Worm (Caenorhabditis elegans) whole organism, L4 larva: ENCODE data around the gene F09E5.7.

ENCODE experiments used
- T20F7.1 ChIP-seq: fragments of 200-800 bp; sonication (Bioruptor generic); optimal IDR thresholded peaks from 2 replicates; lab custom pipeline; 2018; ENCODE audit warnings: mild to moderate bottlenecking, missing genetic modification characterization, missing compliant biosample characterization
- Y5F2A.4 ChIP-seq: fragments of 200-800 bp; sonication (Bioruptor generic); optimal IDR thresholded peaks from 2 replicates; lab custom pipeline; 2018; ENCODE audit warnings: mild to moderate bottlenecking, missing genetic modification characterization, missing compliant biosample characterization
- aha-1 ChIP-seq: fragments of 150-350 bp; peaks from one replicate; lab custom pipeline; 2014; ENCODE audit warnings: missing biosample characterization, missing genetic modification characterization
- aly-2 ChIP-seq: sonication (generic microtip); optimal IDR thresholded peaks from 2 replicates; lab custom pipeline; 2018; ENCODE audit warnings: missing biosample characterization, missing genetic modification characterization
- ceh-20 ChIP-seq: fragments of 200-800 bp; sonication (Bioruptor generic); IDR thresholded peaks from 2 replicates; pipeline ENCODE4 v1.3.6; 2022; ENCODE audit warnings: missing genetic modification reagents, missing genetic modification characterization, missing compliant biosample characterization
- ceh-28 ChIP-seq: fragments of 150-350 bp; optimal IDR thresholded peaks from 2 replicates; lab custom pipeline; 2014; ENCODE audit warnings: missing biosample characterization, missing genetic modification reagents, missing genetic modification characterization
- ceh-44 ChIP-seq: fragments of 200-800 bp; sonication (Bioruptor generic); IDR thresholded peaks from 2 replicates; pipeline ENCODE4 v1.3.6; 2022; ENCODE audit warnings: missing genetic modification reagents, missing genetic modification characterization, missing compliant biosample characterization
- cey-2 ChIP-seq: sonication (generic microtip); optimal IDR thresholded peaks from 3 replicates; lab custom pipeline; 2017; ENCODE audit warnings: missing genetic modification characterization, mild to moderate bottlenecking, missing compliant biosample characterization, antibody characterized with exemption, borderline replicate concordance; ENCODE audit not compliant: insufficient read depth
- dmd-9 ChIP-seq: fragments of 200-800 bp; sonication (Bioruptor generic); IDR thresholded peaks from 2 replicates; pipeline ENCODE4 v1.3.6; 2022; ENCODE audit warnings: missing genetic modification reagents, missing genetic modification characterization, missing compliant biosample characterization
- egl-43 ChIP-seq: fragments of 200-800 bp; sonication (Bioruptor generic); IDR thresholded peaks from 2 replicates; pipeline ENCODE4 v1.3.6; 2022; ENCODE audit warnings: missing genetic modification reagents, missing genetic modification characterization, missing compliant biosample characterization
- gei-8 ChIP-seq: fragments of 200-800 bp; sonication (Bioruptor generic); optimal IDR thresholded peaks from 2 replicates; lab custom pipeline; 2018; ENCODE audit warnings: mild to moderate bottlenecking, missing genetic modification characterization, missing compliant biosample characterization
- hif-1 ChIP-seq, 2 experiments: sonication (generic microtip); optimal IDR thresholded peaks; 2 replicates each; lab custom pipeline; 2016 to 2017; ENCODE audit warnings: missing compliant biosample characterization in 2 of 2, missing genetic modification characterization in 2 of 2, missing genetic modification reagents in 2 of 2, missing genotype in 2 of 2, mild to moderate bottlenecking in 1 of 2
- jun-1 ChIP-seq: fragments of 150-350 bp; optimal IDR thresholded peaks from 2 replicates; lab custom pipeline; 2014; ENCODE audit warnings: missing biosample characterization, missing genetic modification reagents, missing genetic modification characterization
- lim-7 ChIP-seq: fragments of 200-800 bp; sonication (Bioruptor generic); IDR thresholded peaks from 2 replicates; pipeline ENCODE4 v1.3.6; 2022; ENCODE audit warnings: missing genetic modification characterization, missing compliant biosample characterization
- lin-29 ChIP-seq: fragments of 200-800 bp; sonication (Bioruptor generic); IDR thresholded peaks from 2 replicates; pipeline ENCODE4 v1.3.6; 2022; ENCODE audit warnings: missing genetic modification reagents, missing genetic modification characterization, missing compliant biosample characterization
- lin-38 ChIP-seq: fragments of 200-800 bp; sonication (Bioruptor generic); IDR thresholded peaks from 2 replicates; pipeline ENCODE4 v1.3.6; 2022; ENCODE audit warnings: missing genetic modification reagents, missing genetic modification characterization, missing compliant biosample characterization
- lir-3 ChIP-seq: sonication (generic microtip); optimal IDR thresholded peaks from 2 replicates; lab custom pipeline; 2016; ENCODE audit warnings: mild to moderate bottlenecking, missing genetic modification characterization, missing compliant biosample characterization
- madf-5 ChIP-seq, 2 experiments: fragments of 200-800 bp; sonication (Bioruptor generic); IDR thresholded peaks; 2 replicates each; pipeline ENCODE4 v1.3.6; 2022; ENCODE audit warnings: missing compliant biosample characterization in 2 of 2, missing genetic modification characterization in 2 of 2
- madf-9 ChIP-seq: fragments of 200-800 bp; sonication (Bioruptor generic); conservative IDR thresholded peaks from 2 replicates; pipeline ENCODE4 v1.3.6; 2022; ENCODE audit warnings: missing genetic modification reagents, missing genetic modification characterization, missing compliant biosample characterization
- mdl-1 ChIP-seq, 2 experiments: fragments of 150-350 bp in 1 of 2; sonication (generic microtip) in 1 of 2; optimal IDR thresholded peaks; 2 replicates each; lab custom pipeline; 2014 to 2017; ENCODE audit warnings: missing biosample characterization in 2 of 2, missing genetic modification characterization in 2 of 2
- mdt-29 ChIP-seq: fragments of 200-800 bp; sonication (Bioruptor generic); IDR thresholded peaks from 2 replicates; pipeline ENCODE4 v1.3.6; 2022; ENCODE audit warnings: missing genetic modification reagents, missing genetic modification characterization, missing compliant biosample characterization
- mep-1 ChIP-seq: fragments of 150-350 bp; sonication (generic microtip); optimal IDR thresholded peaks from 3 replicates; lab custom pipeline; 2014; ENCODE audit warnings: missing biosample characterization, missing genetic modification characterization
- mes-2 ChIP-seq: sonication (generic microtip); optimal IDR thresholded peaks from 2 replicates; lab custom pipeline; 2016; ENCODE audit warnings: missing genotype, mild to moderate bottlenecking, missing genetic modification characterization, missing compliant biosample characterization; ENCODE audit not compliant: poor library complexity, severe bottlenecking
- nhr-10 ChIP-seq: fragments of 150-350 bp; optimal IDR thresholded peaks from 2 replicates; lab custom pipeline; 2014; ENCODE audit warnings: missing biosample characterization, missing genetic modification characterization
- nhr-102 ChIP-seq: sonication (generic microtip); optimal IDR thresholded peaks from 2 replicates; lab custom pipeline; 2016; ENCODE audit warnings: mild to moderate bottlenecking, missing genetic modification characterization, moderate library complexity, missing compliant biosample characterization
- nhr-237 ChIP-seq: sonication (generic microtip); optimal IDR thresholded peaks from 2 replicates; lab custom pipeline; 2017; ENCODE audit warnings: missing biosample characterization, missing genetic modification characterization
- nhr-25 ChIP-seq: sonication (generic microtip); optimal IDR thresholded peaks from 2 replicates; lab custom pipeline; 2017; ENCODE audit warnings: missing genetic modification characterization, mild to moderate bottlenecking, missing compliant biosample characterization, antibody characterized with exemption, moderate library complexity, borderline replicate concordance; ENCODE audit not compliant: insufficient read depth
- nhr-41 ChIP-seq: fragments of 200-800 bp; sonication (Bioruptor generic); IDR thresholded peaks from 2 replicates; pipeline ENCODE4 v1.3.6; 2022; ENCODE audit warnings: missing genetic modification reagents, missing genetic modification characterization, missing compliant biosample characterization
- nhr-76 ChIP-seq: fragments of 150-350 bp; optimal IDR thresholded peaks from 2 replicates; lab custom pipeline; 2014; ENCODE audit warnings: missing biosample characterization, missing genetic modification characterization
- nhr-77 ChIP-seq: fragments of 150-350 bp; optimal IDR thresholded peaks from 2 replicates; lab custom pipeline; 2014; ENCODE audit warnings: missing biosample characterization, missing genetic modification characterization
- pha-4 ChIP-seq, 2 experiments: fragments of 150-350 bp in 1 of 2; fragments of 200-800 bp in 1 of 2; sonication (Bioruptor generic) in 1 of 2; IDR thresholded peaks in 1 of 2; optimal IDR thresholded peaks in 1 of 2; 2 replicates each; pipeline versions ENCODE4 v1.3.6 to Lab custom; 2014 to 2022; ENCODE audit warnings: missing genetic modification characterization in 2 of 2, missing genetic modification reagents in 2 of 2, missing biosample characterization in 1 of 2, missing compliant biosample characterization in 1 of 2
- pqm-1 ChIP-seq: sonication (generic microtip); optimal IDR thresholded peaks from 2 replicates; lab custom pipeline; 2017; ENCODE audit warnings: missing biosample characterization, missing genetic modification characterization
- rbr-2 ChIP-seq: sonication (generic microtip); optimal IDR thresholded peaks from 2 replicates; lab custom pipeline; 2016; ENCODE audit warnings: missing genotype, missing genetic modification characterization, missing compliant biosample characterization
- sdz-12 ChIP-seq: fragments of 200-800 bp; sonication (Bioruptor generic); optimal IDR thresholded peaks from 2 replicates; lab custom pipeline; 2018; ENCODE audit warnings: mild to moderate bottlenecking, missing genetic modification characterization, missing compliant biosample characterization
- set-16 ChIP-seq: fragments of 200-800 bp; sonication (Bioruptor generic); IDR thresholded peaks from 2 replicates; pipeline ENCODE4 v1.3.6; 2022; ENCODE audit warnings: missing genetic modification reagents, missing genetic modification characterization, missing compliant biosample characterization
- snpc-1.2 ChIP-seq: fragments of 200-800 bp; sonication (Bioruptor generic); IDR thresholded peaks from 2 replicates; pipeline ENCODE4 v1.3.6; 2022; ENCODE audit warnings: missing genetic modification reagents, missing genetic modification characterization, missing compliant biosample characterization
- unc-130 ChIP-seq: sonication (generic microtip); optimal IDR thresholded peaks from 2 replicates; lab custom pipeline; 2016; ENCODE audit warnings: missing genetic modification reagents, missing genetic modification characterization, missing compliant biosample characterization
- unc-62 ChIP-seq, 3 experiments: fragments of 150-350 bp in 1 of 3; sonication (generic microtip); optimal IDR thresholded peaks in 2 of 3; peaks in 1 of 3; 1 replicate in 1 of 3; 2 replicates in 2 of 3; lab custom pipeline; 2014 to 2017; ENCODE audit warnings: missing biosample characterization in 3 of 3, missing genetic modification characterization in 3 of 3, missing genetic modification reagents in 3 of 3, missing genotype in 1 of 3
- vab-7 ChIP-seq: fragments of 200-800 bp; sonication (Bioruptor generic); IDR thresholded peaks from 2 replicates; pipeline ENCODE4 v1.3.6; 2022; ENCODE audit warnings: missing genetic modification reagents, missing genetic modification characterization, missing compliant biosample characterization
- zfp-2 ChIP-seq: sonication (generic microtip); optimal IDR thresholded peaks from 2 replicates; lab custom pipeline; 2016; ENCODE audit warnings: mild to moderate bottlenecking, missing genetic modification characterization, missing compliant biosample characterization
- zfp-3 ChIP-seq: fragments of 200-800 bp; sonication (Bioruptor generic); conservative IDR thresholded peaks from 2 replicates; pipeline ENCODE4 v1.3.6; 2022; ENCODE audit warnings: missing genetic modification reagents, missing genetic modification characterization, missing compliant biosample characterization
- ztf-11 ChIP-seq: fragments of 150-350 bp; optimal IDR thresholded peaks from 2 replicates; lab custom pipeline; 2014; ENCODE audit warnings: missing biosample characterization, missing genetic modification characterization
- ztf-7 ChIP-seq: fragments of 150-350 bp; optimal IDR thresholded peaks from 2 replicates; lab custom pipeline; 2014; ENCODE audit warnings: missing biosample characterization, missing genetic modification characterization

F09E5.7 gene

DNA sequence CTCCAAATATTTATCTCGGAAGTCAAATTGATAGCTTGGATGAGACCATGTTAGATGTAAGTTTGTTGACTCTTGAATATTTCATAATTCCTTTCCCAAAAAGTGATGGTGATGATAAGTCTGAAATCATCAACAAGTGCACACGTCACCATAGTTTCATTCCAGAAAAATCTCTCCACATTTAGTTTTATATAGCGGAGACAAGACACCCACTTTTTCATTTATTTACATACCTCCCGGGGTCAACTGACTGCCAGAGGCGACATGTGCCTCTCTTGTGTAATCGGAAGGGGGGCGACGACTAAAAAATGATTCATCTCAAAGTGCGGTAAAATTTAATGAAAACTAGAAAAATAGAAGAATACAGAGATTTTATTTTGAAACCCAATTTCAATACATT is 13.6 kb upstream of the F09E5.7 start (continued):
- TF ChIP-seq lin-29 (GFP tag; lab: Robert Waterston, UW): no peak
- no peak for TF ChIP-seq ztf-11
- TF ChIP-seq nhr-102: no peak
- no peak for TF ChIP-seq nhr-237 (tag; lab: Kevin White, UChicago)
- TF ChIP-seq cey-2 (tag; lab: Kevin White, UChicago): no peak
- no peak for TF ChIP-seq lir-3
- TF ChIP-seq pqm-1 (tag; lab: Kevin White, UChicago): no peak
- no peak for TF ChIP-seq sdz-12 (GFP tag; lab: Kevin White, UChicago)
- no peak for TF ChIP-seq mdt-29 (GFP tag; lab: Robert Waterston, UW)
- TF ChIP-seq dmd-9 (GFP tag; lab: Robert Waterston, UW): no peak
- TF ChIP-seq ceh-44 (GFP tag; lab: Robert Waterston, UW): no peak
- TF ChIP-seq zfp-2 (tag; lab: Kevin White, UChicago): no peak
- TF ChIP-seq pha-4 (GFP tag; IDR thresholded peaks at IDR 0.05; lab: Robert Waterston, UW): no peak
- peak; percentile 92 for TF ChIP-seq pha-4 (tag; optimal IDR thresholded peaks at IDR 0.05; lab: Kevin White, UChicago)
- TF ChIP-seq madf-9: no peak
- TF ChIP-seq, all 104 proteins: peak for 19

DNA sequence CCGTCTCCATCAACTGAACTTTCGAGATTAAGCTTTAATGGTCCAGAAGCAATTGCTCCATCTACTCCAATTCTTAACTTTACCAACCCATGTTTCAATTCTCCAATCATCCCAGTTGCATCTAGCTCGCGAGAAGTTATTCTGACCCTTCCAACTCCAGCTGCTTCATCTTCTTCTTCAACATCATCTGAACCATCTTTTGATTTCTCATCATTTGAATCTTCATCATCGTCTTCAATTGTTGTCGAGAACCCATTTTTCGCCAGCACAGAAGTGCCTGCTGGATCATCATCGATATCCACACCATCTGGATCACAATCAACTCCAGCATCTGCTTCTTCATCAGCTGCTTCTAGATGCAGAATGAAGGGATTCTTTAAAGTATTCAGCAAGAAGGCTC is 12.4 kb upstream of the F09E5.7 start:
- TF ChIP-seq T20F7.1 (GFP tag; lab: Kevin White, UChicago) (no peak), aha-1 (peak; percentile 90), ceh-28 (tag; lab: Kevin White, UChicago) (no peak), lin-29 (GFP tag; lab: Robert Waterston, UW) (no peak), hif-1 (tag; optimal IDR thresholded peaks at IDR 0.05; lab: Kevin White, UChicago) (no peak), nhr-25 (tag; lab: Kevin White, UChicago) (no peak), nhr-76 (no peak), unc-62 (GFP tag; optimal IDR thresholded peaks at IDR 0.05 in 1 of 2; lab: Kevin White, UChicago) (peak in 1 of 2 experiments; percentile 81), unc-62 (tag; optimal IDR thresholded peaks at IDR 0.05; lab: Kevin White, UChicago) (no peak), ztf-11 (no peak), madf-9 (no peak)

DNA sequence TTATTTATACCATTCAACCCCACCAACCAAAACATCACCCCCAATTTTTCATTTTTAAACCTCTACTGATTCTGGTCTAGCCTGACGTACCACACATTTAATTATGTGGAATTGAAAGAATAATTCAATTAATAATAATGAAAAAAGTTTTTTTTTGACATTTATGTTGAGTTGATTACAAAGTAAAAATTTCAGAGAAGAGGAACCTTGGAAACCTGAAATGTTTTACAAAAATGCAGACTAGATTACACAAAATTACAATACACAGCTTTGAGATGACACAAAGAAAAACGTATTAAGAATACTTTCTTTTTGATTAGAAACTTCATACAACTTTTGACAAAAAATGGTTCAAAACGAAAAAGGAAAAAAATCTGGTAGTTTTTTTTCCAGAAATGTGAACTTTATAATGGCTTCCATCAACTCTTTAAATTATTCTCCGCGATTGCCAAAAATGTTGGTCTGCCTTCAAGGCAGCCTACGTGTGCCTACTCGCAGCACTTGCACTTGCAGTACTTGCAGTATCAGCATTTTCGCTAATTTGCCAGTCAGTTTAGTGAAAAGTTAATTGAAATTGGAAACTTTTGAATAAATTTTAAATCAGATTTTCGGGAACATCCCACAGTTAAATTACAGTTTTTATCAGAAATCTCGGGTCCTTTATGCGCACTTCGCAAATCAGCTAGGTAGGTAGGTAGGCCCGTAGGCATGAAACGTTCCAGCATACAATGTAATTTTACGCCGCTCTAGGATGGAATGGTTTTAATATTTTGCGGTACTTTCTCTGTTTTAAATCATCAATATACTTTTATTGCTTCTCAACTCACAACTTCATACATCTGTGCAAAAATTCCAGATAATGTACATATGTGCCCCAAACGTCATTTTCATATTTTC is 11.0 kb upstream of the F09E5.7 start:
- TF ChIP-seq mep-1 (tag; lab: Kevin White, UChicago): peak; percentile 60
- TF ChIP-seq unc-130 (GFP tag; lab: Kevin White, UChicago): no peak
- TF ChIP-seq jun-1 (tag; lab: Kevin White, UChicago): no peak
- TF ChIP-seq ceh-20: 0 out of 2 replicates have a peak, but pooled peaks have one; percentile 12
- 0 out of 2 replicates have a peak, but pooled peaks have one; percentile 15 for TF ChIP-seq lin-29 (GFP tag; lab: Robert Waterston, UW)
- TF ChIP-seq T20F7.1 (GFP tag; lab: Kevin White, UChicago): peak; percentile 15
- no peak for TF ChIP-seq Y5F2A.4
- no peak for TF ChIP-seq mdl-1 (tag; optimal IDR thresholded peaks at IDR 0.05; lab: Kevin White, UChicago)
- peak; percentile 37 for TF ChIP-seq mes-2 (tag; lab: Kevin White, UChicago)
- TF ChIP-seq rbr-2 (tag; lab: Kevin White, UChicago): no peak
- TF ChIP-seq nhr-77 (tag; lab: Kevin White, UChicago): peak; percentile 43
- TF ChIP-seq zfp-3 (GFP tag; lab: Robert Waterston, UW): 0 out of 2 replicates have a peak, but pooled peaks have one; percentile 72
- no peak for TF ChIP-seq ztf-7
- 0 out of 2 replicates have a peak, but pooled peaks have one; percentile 3 for TF ChIP-seq lim-7 (GFP tag; lab: Robert Waterston, UW)
- TF ChIP-seq set-16 (GFP tag; lab: Robert Waterston, UW): no peak
- TF ChIP-seq egl-43 (GFP tag; lab: Robert Waterston, UW): 0 out of 2 replicates have a peak, but pooled peaks have one; percentile 43
- peak; percentile 37; the same call in 1 of the 2 replicates for TF ChIP-seq pha-4 (GFP tag; IDR thresholded peaks at IDR 0.05; lab: Robert Waterston, UW)
- no peak for TF ChIP-seq pha-4 (tag; optimal IDR thresholded peaks at IDR 0.05; lab: Kevin White, UChicago)
- TF ChIP-seq nhr-41 (GFP tag; lab: Robert Waterston, UW): peak; percentile 61; the same call in 1 of the 2 replicates
- TF ChIP-seq hif-1 (tag; optimal IDR thresholded peaks at IDR 0.05; lab: Kevin White, UChicago): peak in 1 of 2 experiments; percentile 33
- peak; percentile 37 for TF ChIP-seq nhr-10
- TF ChIP-seq madf-5 (GFP tag; IDR thresholded peaks at IDR 0.05; lab: Robert Waterston, UW): 0 out of 4 replicates have a peak, but pooled peaks of 1 of the 2 experiments have one; percentile 13
- no peak for TF ChIP-seq snpc-1.2
- peak; percentile 63 for TF ChIP-seq gei-8 (GFP tag; lab: Kevin White, UChicago)
- peak; percentile 29 for TF ChIP-seq aly-2 (tag; lab: Kevin White, UChicago)
- no peak for TF ChIP-seq vab-7 (GFP tag; lab: Robert Waterston, UW)
- peak; percentile 15; the same call in 1 of the 2 replicates for TF ChIP-seq lin-38
